Fruit fly (Drosophila melanogaster): ENCODE measurements around the gene CG14903.
A peak's percentile ranks its signal among the peaks of the same experiment; 100 is the strongest.

The CG14903 gene

DNA sequence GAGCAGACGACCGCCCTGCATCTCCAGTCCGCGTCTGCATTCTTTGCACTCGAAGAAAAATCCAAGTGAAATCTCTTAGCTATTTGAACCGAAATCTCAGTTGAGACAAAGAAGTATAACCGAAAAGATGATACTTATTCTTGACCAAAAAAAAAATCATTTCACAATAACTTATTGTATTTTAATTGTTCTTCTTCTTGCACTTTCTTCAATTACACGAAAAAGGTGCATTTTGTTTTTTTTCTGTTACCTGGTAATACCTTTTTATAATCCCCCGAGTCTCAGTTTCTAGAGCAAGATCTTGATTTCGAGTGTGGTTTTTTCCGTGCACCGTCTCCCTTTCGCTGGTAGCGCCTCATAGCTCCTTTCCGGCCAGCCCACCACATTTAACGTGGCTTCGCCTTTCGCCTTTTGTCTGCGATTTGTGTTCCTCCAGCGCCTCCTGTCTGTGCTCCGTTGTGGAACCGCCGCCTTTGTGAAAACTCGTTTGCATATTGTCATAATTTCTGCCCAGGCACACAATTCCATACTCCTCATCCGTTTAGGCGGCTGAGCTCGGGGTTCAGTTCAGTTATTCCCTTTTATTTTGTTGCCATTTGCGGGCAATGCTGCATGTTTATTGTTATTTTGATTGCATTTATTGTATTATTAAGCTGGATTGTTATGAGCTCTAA lies 46.7 kb downstream of the CG14903 start (continued):
- TF ChIP-seq tai (GFP tag; optimal IDR thresholded peaks at IDR 0.05), result no peak

DNA sequence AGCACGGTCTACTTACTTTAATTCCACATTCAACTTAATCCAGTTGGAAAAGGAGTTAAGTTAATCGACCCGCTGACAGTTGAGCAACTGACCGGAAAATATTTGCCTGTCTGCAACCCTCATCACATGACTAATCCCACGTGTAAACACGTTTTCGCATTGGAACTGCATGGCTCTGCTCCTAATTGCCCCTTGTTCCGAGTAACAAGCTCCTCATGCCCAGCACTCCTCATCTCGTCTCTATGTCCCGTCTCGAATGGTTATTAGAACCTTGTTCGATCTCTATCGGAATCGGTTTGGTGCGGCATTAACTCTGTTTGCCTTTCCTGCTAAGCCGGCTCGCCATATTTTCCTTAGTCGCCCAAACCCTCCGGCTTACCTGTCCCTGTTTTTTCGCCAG lies 47.3 kb downstream of the CG14903 start:
- TF ChIP-seq Myc (optimal IDR thresholded peaks at IDR 0.05), result no peak
- no peak for TF ChIP-seq Jra (GFP tag; optimal IDR thresholded peaks at IDR 0.05)
- no peak for TF ChIP-seq OdsH (GFP tag; optimal IDR thresholded peaks at IDR 0.05)
- no peak for TF ChIP-seq CrebA (GFP tag; optimal IDR thresholded peaks at IDR 0.05; ENCODE audit: borderline replicate concordance)
- TF ChIP-seq woc (GFP tag; optimal IDR thresholded peaks at IDR 0.05), result no peak
- no peak for TF ChIP-seq Sp1 (GFP tag; optimal IDR thresholded peaks at IDR 0.05)

DNA sequence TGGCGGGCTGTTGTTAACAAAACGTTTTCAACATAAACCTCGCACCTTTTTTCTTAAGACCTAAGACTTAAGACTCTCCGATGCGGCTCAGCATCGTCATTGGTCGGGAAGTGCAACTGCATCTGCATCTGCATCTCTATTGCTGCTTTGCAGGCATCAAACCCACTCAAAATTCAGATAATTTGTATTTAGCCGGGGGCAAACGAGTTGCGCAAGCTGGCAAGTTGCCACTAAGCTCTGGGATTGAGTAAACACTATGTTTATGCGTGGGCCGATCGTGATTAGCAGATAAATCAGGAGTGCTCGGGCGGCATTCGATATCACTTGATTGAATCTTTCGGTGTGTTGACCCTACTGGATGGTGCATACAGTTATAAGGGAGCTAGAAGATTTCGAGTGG lies 48.0 kb downstream of the CG14903 start:
- TF ChIP-seq psq (GFP tag; optimal IDR thresholded peaks at IDR 0.05), result no peak
- TF ChIP-seq usp (GFP tag; optimal IDR thresholded peaks at IDR 0.05), result no peak
- TF ChIP-seq Hr78 (GFP tag; optimal IDR thresholded peaks at IDR 0.05), result no peak

DNA sequence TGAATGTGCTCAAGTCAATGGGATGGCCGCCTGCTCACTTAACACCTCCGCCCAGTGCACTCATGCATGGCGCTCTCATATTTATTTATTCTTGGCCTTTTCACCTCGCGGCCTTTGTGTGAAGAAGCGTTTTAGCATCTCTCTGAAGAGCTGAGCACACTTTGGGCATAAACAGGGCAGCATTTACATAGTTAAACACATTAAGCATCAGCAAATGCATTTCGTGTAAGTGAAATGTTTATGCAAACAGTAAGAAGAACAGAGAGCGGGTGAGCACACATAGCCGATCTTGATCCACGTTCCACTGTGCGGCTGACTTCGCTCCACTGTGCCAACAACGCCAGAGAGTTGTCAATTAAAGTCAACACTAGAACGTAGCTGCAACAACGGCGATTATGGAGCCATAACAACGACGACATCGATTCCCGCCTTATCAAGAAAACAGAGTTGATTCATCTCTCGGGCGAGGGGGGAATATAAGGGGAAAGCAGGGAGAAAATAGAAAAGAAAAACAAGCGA lies 48.9 kb downstream of the CG14903 start:
- no peak for TF ChIP-seq GATAd (GFP tag; optimal IDR thresholded peaks at IDR 0.05)
- no peak for TF ChIP-seq N (GFP tag; optimal IDR thresholded peaks at IDR 0.05)
- TF ChIP-seq Vsx2 (GFP tag; optimal IDR thresholded peaks at IDR 0.05; ENCODE audit: partially characterized antibody), result no peak
- no peak for TF ChIP-seq Myc (optimal IDR thresholded peaks at IDR 0.05)
- no peak for TF ChIP-seq pan (optimal IDR thresholded peaks at IDR 0.05)
- TF ChIP-seq foxo (GFP tag; optimal IDR thresholded peaks at IDR 0.05), result no peak
- TF ChIP-seq Dfd (GFP tag; optimal IDR thresholded peaks at IDR 0.05), result no peak
- TF ChIP-seq dmrt93B (GFP tag; optimal IDR thresholded peaks at IDR 0.05), result no peak
- TF ChIP-seq brk (GFP tag; optimal IDR thresholded peaks at IDR 0.05), result no peak
- no peak for TF ChIP-seq Sp1 (GFP tag; optimal IDR thresholded peaks at IDR 0.05)
- TF ChIP-seq br (GFP tag; optimal IDR thresholded peaks at IDR 0.05), result no peak
- TF ChIP-seq h (GFP tag; optimal IDR thresholded peaks at IDR 0.05), result no peak
- TF ChIP-seq lola (GFP tag; optimal IDR thresholded peaks at IDR 0.05), result no peak
- TF ChIP-seq Jra (GFP tag; optimal IDR thresholded peaks at IDR 0.05), result no peak
- TF ChIP-seq Hnf4 (GFP tag; optimal IDR thresholded peaks at IDR 0.05), result no peak
- TF ChIP-seq jim (GFP tag; optimal IDR thresholded peaks at IDR 0.05), result no peak
- no peak for TF ChIP-seq dl (GFP tag; optimal IDR thresholded peaks at IDR 0.05; ENCODE audit: insufficient read depth in 1 of 2, partially characterized antibody in 2 of 2)
- TF ChIP-seq rgr (GFP tag; optimal IDR thresholded peaks at IDR 0.05), result no peak
- no peak for TF ChIP-seq Mio (GFP tag; optimal IDR thresholded peaks at IDR 0.05)
- TF ChIP-seq woc (GFP tag; optimal IDR thresholded peaks at IDR 0.05), result no peak

DNA sequence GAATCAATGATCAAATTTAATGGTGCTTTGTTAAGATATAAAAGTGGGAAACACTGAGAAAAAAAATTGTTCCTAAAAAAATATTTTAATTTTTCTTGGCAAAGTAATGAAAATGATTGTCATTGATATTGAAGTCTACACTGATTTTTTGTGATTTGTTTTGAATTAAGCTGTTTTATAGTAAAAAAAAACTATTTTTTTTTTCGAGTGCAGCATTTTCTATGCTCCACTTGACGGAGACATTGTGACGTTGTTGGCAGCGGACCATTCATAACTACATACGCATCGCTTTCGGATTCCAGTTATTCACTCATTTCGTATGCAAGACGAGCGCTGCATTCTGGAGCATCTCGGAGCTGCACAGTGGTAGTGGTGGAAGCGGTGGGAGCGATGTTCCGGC lies 49.4 kb downstream of the CG14903 start:
- no peak for TF ChIP-seq brk (GFP tag; optimal IDR thresholded peaks at IDR 0.05)
- no peak for TF ChIP-seq CG32264 (GFP tag; optimal IDR thresholded peaks at IDR 0.05)
- TF ChIP-seq Rel (GFP tag; optimal IDR thresholded peaks at IDR 0.05), result no peak
- no peak for TF ChIP-seq Rel (tag; optimal IDR thresholded peaks at IDR 0.05)
- no peak for TF ChIP-seq Hnf4 (GFP tag; optimal IDR thresholded peaks at IDR 0.05)
- TF ChIP-seq Hr83 (GFP tag; optimal IDR thresholded peaks at IDR 0.05; ENCODE audit: poor library complexity, severe bottlenecking), result no peak
- peak; percentile 18 for TF ChIP-seq dmrt93B (GFP tag; optimal IDR thresholded peaks at IDR 0.05)
- no peak for TF ChIP-seq lola (GFP tag; optimal IDR thresholded peaks at IDR 0.05)
- peak; percentile 57 for TF ChIP-seq h (GFP tag; optimal IDR thresholded peaks at IDR 0.05)
- TF ChIP-seq woc (GFP tag; optimal IDR thresholded peaks at IDR 0.05), result peak; percentile 9
- TF ChIP-seq Dif (GFP tag; optimal IDR thresholded peaks at IDR 0.05; ENCODE audit: partially characterized antibody), result no peak
- no peak for TF ChIP-seq Dfd (GFP tag; optimal IDR thresholded peaks at IDR 0.05)
- peak; percentile 23 for TF ChIP-seq ey (GFP tag; optimal IDR thresholded peaks at IDR 0.05)
- TF ChIP-seq Hr78 (GFP tag; optimal IDR thresholded peaks at IDR 0.05), result no peak
- peak; percentile 61 for TF ChIP-seq HLH106 (tag; optimal IDR thresholded peaks at IDR 0.05)
- TF ChIP-seq Abd-B (GFP tag; optimal IDR thresholded peaks at IDR 0.05), result no peak
- peak in 1 of 2 experiments; percentile 58 for TF ChIP-seq foxo (GFP tag; optimal IDR thresholded peaks at IDR 0.05)
- TF ChIP-seq Mio (GFP tag; optimal IDR thresholded peaks at IDR 0.05), result no peak
- no peak for TF ChIP-seq br (GFP tag; optimal IDR thresholded peaks at IDR 0.05)
- peak; percentile 27 for TF ChIP-seq OdsH (GFP tag; optimal IDR thresholded peaks at IDR 0.05)
- TF ChIP-seq CrebA (GFP tag; optimal IDR thresholded peaks at IDR 0.05; ENCODE audit: borderline replicate concordance), result no peak
- TF ChIP-seq CG9705 (GFP tag; optimal IDR thresholded peaks at IDR 0.05), result no peak
- TF ChIP-seq dsf (GFP tag; optimal IDR thresholded peaks at IDR 0.05; ENCODE audit: borderline replicate concordance), result no peak
- no peak for TF ChIP-seq Vsx2 (GFP tag; optimal IDR thresholded peaks at IDR 0.05; ENCODE audit: partially characterized antibody)
- TF ChIP-seq sv (GFP tag; optimal IDR thresholded peaks at IDR 0.05), result no peak
- TF ChIP-seq dl (GFP tag; optimal IDR thresholded peaks at IDR 0.05; ENCODE audit: insufficient read depth in 1 of 2, partially characterized antibody in 2 of 2), result no peak
- no peak for TF ChIP-seq Myc (optimal IDR thresholded peaks at IDR 0.05)
- TF ChIP-seq Jra (GFP tag; optimal IDR thresholded peaks at IDR 0.05), result no peak
- peak; percentile 65 for TF ChIP-seq Sp1 (GFP tag; optimal IDR thresholded peaks at IDR 0.05)
- no peak for TF ChIP-seq N (GFP tag; optimal IDR thresholded peaks at IDR 0.05)
- peak; percentile 67 for TF ChIP-seq fru (GFP tag; optimal IDR thresholded peaks at IDR 0.05)
- no peak for TF ChIP-seq tai (GFP tag; optimal IDR thresholded peaks at IDR 0.05)
- peak; percentile 8 for TF ChIP-seq sage (GFP tag; optimal IDR thresholded peaks at IDR 0.05)
- peak; percentile 22 for TF ChIP-seq rgr (GFP tag; optimal IDR thresholded peaks at IDR 0.05)

Measured in whole organism, wandering third instar larva.